Fruit fly (Drosophila melanogaster) whole organism, prepupa: ENCODE results near the gene TwdlC.

Source experiments
- Blimp-1 ChIP-seq: fragments of 200-800 bp; sonication (Bioruptor generic); optimal IDR thresholded peaks from 3 replicates; lab custom pipeline; 2017; ENCODE audit warnings: missing biosample characterization, missing genetic modification characterization, mild to moderate bottlenecking, moderate library complexity, missing genetic modification reagents
- CG10631 ChIP-seq: fragments of 200-800 bp; sonication (Bioruptor generic); optimal IDR thresholded peaks from 2 replicates; lab custom pipeline; 2016; ENCODE audit warnings: missing biosample characterization, missing genetic modification characterization
- CG10669 ChIP-seq: fragments of 200-800 bp; sonication (Bioruptor generic); optimal IDR thresholded peaks from 3 replicates; lab custom pipeline; 2018; ENCODE audit warnings: missing biosample characterization, mild to moderate bottlenecking, missing genetic modification characterization, moderate library complexity
- CG11902 ChIP-seq: fragments of 200-800 bp; sonication (Bioruptor generic); optimal IDR thresholded peaks from 3 replicates; lab custom pipeline; 2016; ENCODE audit warnings: missing biosample characterization, missing genetic modification characterization
- CG15336 ChIP-seq: fragments of 200-800 bp; sonication (Bioruptor generic); IDR thresholded peaks from 2 replicates; pipeline ENCODE4 v1.3.6; 2022; ENCODE audit warnings: missing biosample characterization, missing genetic modification characterization
- CG16779 ChIP-seq: fragments of 200-800 bp; sonication (Bioruptor generic); optimal IDR thresholded peaks from 3 replicates; lab custom pipeline; 2017; ENCODE audit warnings: missing biosample characterization, mild to moderate bottlenecking, missing genetic modification characterization
- CG3032 ChIP-seq: fragments of 200-800 bp; optimal IDR thresholded peaks from 2 replicates; lab custom pipeline; 2019; ENCODE audit warnings: missing biosample characterization, mild to moderate bottlenecking, missing genetic modification characterization, moderate library complexity
- CG31627 ChIP-seq: fragments of 200-800 bp; sonication (Bioruptor generic); optimal IDR thresholded peaks from 3 replicates; lab custom pipeline; 2016; ENCODE audit warnings: missing biosample characterization, missing genetic modification characterization
- CG6163 ChIP-seq: fragments of 200-800 bp; sonication (Bioruptor generic); IDR thresholded peaks from 3 replicates; pipeline ENCODE4 v1.3.6; 2022; ENCODE audit warnings: missing biosample characterization, missing genetic modification characterization
- CG6276 ChIP-seq: fragments of 200-800 bp; sonication (Bioruptor generic); optimal IDR thresholded peaks from 2 replicates; lab custom pipeline; 2017; ENCODE audit warnings: missing biosample characterization, mild to moderate bottlenecking, missing genetic modification characterization
- CG6854 ChIP-seq: fragments of 200-800 bp; sonication (Bioruptor generic); optimal IDR thresholded peaks from 2 replicates; lab custom pipeline; 2017; ENCODE audit warnings: missing biosample characterization, mild to moderate bottlenecking, missing genetic modification characterization
- CG7368 ChIP-seq: fragments of 200-800 bp; sonication (Bioruptor generic); optimal IDR thresholded peaks from 3 replicates; lab custom pipeline; 2016; ENCODE audit warnings: missing biosample characterization, missing genetic modification characterization
- CG8119 ChIP-seq: fragments of 200-800 bp; sonication (Bioruptor generic); IDR thresholded peaks from 3 replicates; pipeline ENCODE4 v1.3.6; 2022; ENCODE audit warnings: missing biosample characterization, missing genetic modification characterization
- CG8632 ChIP-seq: fragments of 200-800 bp; sonication (Bioruptor generic); optimal IDR thresholded peaks from 3 replicates; lab custom pipeline; 2016; ENCODE audit warnings: missing biosample characterization, missing genetic modification characterization
- CG9139 ChIP-seq: fragments of 200-800 bp; sonication (Bioruptor generic); optimal IDR thresholded peaks from 3 replicates; lab custom pipeline; 2017; ENCODE audit warnings: missing biosample characterization, mild to moderate bottlenecking, missing genetic modification characterization
- Eip78C ChIP-seq: fragments of 200-800 bp; sonication (Bioruptor generic); peaks from one replicate; lab custom pipeline; 2016; ENCODE audit warnings: missing biosample characterization, missing genetic modification characterization
- Eip93F ChIP-seq: fragments of 200-800 bp; sonication (Bioruptor generic); optimal IDR thresholded peaks from 2 replicates; lab custom pipeline; 2016; ENCODE audit warnings: missing biosample characterization, mild to moderate bottlenecking, missing genetic modification characterization
- Ets21C ChIP-seq: fragments of 200-800 bp; sonication (Bioruptor generic); optimal IDR thresholded peaks from 3 replicates; lab custom pipeline; 2016; ENCODE audit warnings: missing biosample characterization, missing genetic modification characterization
- Hr38 ChIP-seq: sonication (Bioruptor generic); optimal IDR thresholded peaks from 2 replicates; lab custom pipeline; 2016; ENCODE audit warnings: missing biosample characterization, missing genetic modification characterization
- Hr39 ChIP-seq: fragments of 200-800 bp; sonication (Bioruptor generic); optimal IDR thresholded peaks from 2 replicates; lab custom pipeline; 2016; ENCODE audit warnings: missing biosample characterization, missing genetic modification characterization
- Hr4 ChIP-seq: fragments of 200-800 bp; sonication (Bioruptor generic); optimal IDR thresholded peaks from 3 replicates; lab custom pipeline; 2016; ENCODE audit warnings: missing biosample characterization, missing genetic modification characterization
- Lpt ChIP-seq: fragments of 200-800 bp; sonication (Bioruptor generic); optimal IDR thresholded peaks from 3 replicates; lab custom pipeline; 2016; ENCODE audit warnings: missing biosample characterization, missing genetic modification characterization
- Met ChIP-seq: fragments of 200-800 bp; sonication (Bioruptor generic); optimal IDR thresholded peaks from 3 replicates; lab custom pipeline; 2016; ENCODE audit warnings: missing biosample characterization, missing genetic modification characterization
- Sox102F ChIP-seq: fragments of 200-800 bp; sonication (Bioruptor generic); optimal IDR thresholded peaks from 2 replicates; lab custom pipeline; 2016; ENCODE audit warnings: missing biosample characterization, mild to moderate bottlenecking, missing genetic modification characterization
- Sox14 ChIP-seq: fragments of 200-800 bp; sonication (Bioruptor generic); optimal IDR thresholded peaks from 3 replicates; lab custom pipeline; 2016; ENCODE audit warnings: missing biosample characterization, missing genetic modification characterization
- achi ChIP-seq: fragments of 200-800 bp; sonication (Bioruptor generic); optimal IDR thresholded peaks from 3 replicates; lab custom pipeline; 2016; ENCODE audit warnings: missing biosample characterization, missing genetic modification characterization
- acj6 ChIP-seq: fragments of 200-800 bp; sonication (Bioruptor generic); optimal IDR thresholded peaks from 3 replicates; lab custom pipeline; 2016; ENCODE audit warnings: missing biosample characterization, missing genetic modification characterization
- cyc ChIP-seq: fragments of 200-800 bp; sonication (Bioruptor generic); optimal IDR thresholded peaks from 3 replicates; lab custom pipeline; 2016; ENCODE audit warnings: missing biosample characterization, missing genetic modification characterization
- dac ChIP-seq: fragments of 200-800 bp; sonication (Bioruptor generic); optimal IDR thresholded peaks from 2 replicates; lab custom pipeline; 2017; ENCODE audit warnings: missing biosample characterization, mild to moderate bottlenecking, missing genetic modification characterization
- dsx ChIP-seq: fragments of 200-800 bp; optimal IDR thresholded peaks from 3 replicates; lab custom pipeline; 2019; ENCODE audit warnings: missing biosample characterization, mild to moderate bottlenecking, missing genetic modification characterization, moderate library complexity; ENCODE audit not compliant: poor library complexity, severe bottlenecking
- eg ChIP-seq: fragments of 200-800 bp; sonication (Bioruptor generic); IDR thresholded peaks from 3 replicates; pipeline ENCODE4 v1.3.6; 2022; ENCODE audit warnings: missing biosample characterization, missing genetic modification characterization
- esn ChIP-seq: fragments of 200-800 bp; sonication (Bioruptor generic); optimal IDR thresholded peaks from 2 replicates; lab custom pipeline; 2016; ENCODE audit warnings: missing biosample characterization, mild to moderate bottlenecking, missing genetic modification characterization, moderate library complexity
- fkh ChIP-seq: fragments of 200-800 bp; sonication (Bioruptor generic); optimal IDR thresholded peaks from 3 replicates; lab custom pipeline; 2017; ENCODE audit warnings: missing biosample characterization, mild to moderate bottlenecking, missing genetic modification characterization, moderate library complexity
- lz ChIP-seq: fragments of 200-800 bp; sonication (Bioruptor generic); optimal IDR thresholded peaks from 3 replicates; lab custom pipeline; 2016; ENCODE audit warnings: missing biosample characterization, missing genetic modification characterization
- net ChIP-seq: fragments of 200-800 bp; sonication (Bioruptor generic); optimal IDR thresholded peaks from 3 replicates; lab custom pipeline; 2016; ENCODE audit warnings: missing biosample characterization, missing genetic modification characterization
- salr ChIP-seq, 2 experiments: fragments of 200-800 bp; sonication (Bioruptor generic); optimal IDR thresholded peaks; 3 replicates each; lab custom pipeline; 2016 to 2018; ENCODE audit warnings: missing biosample characterization in 2 of 2, missing genetic modification characterization in 2 of 2, mild to moderate bottlenecking in 1 of 2
- spab ChIP-seq: fragments of 200-800 bp; sonication (Bioruptor generic); optimal IDR thresholded peaks from 2 replicates; lab custom pipeline; 2017; ENCODE audit warnings: missing biosample characterization, mild to moderate bottlenecking, missing genetic modification characterization, missing genetic modification reagents
- ss ChIP-seq, 2 experiments: fragments of 200-800 bp; sonication (Bioruptor generic); optimal IDR thresholded peaks; 2 replicates in 1 of 2; 3 replicates in 1 of 2; lab custom pipeline; 2017 to 2018; ENCODE audit warnings: mild to moderate bottlenecking in 2 of 2, missing biosample characterization in 2 of 2, missing genetic modification characterization in 2 of 2, moderate library complexity in 1 of 2
- svp ChIP-seq: fragments of 200-800 bp; sonication (Bioruptor generic); peaks from one replicate; lab custom pipeline; 2016; ENCODE audit warnings: missing biosample characterization, missing genetic modification characterization
- topi ChIP-seq: fragments of 200-800 bp; sonication (Bioruptor generic); optimal IDR thresholded peaks from 3 replicates; lab custom pipeline; 2016; ENCODE audit warnings: missing biosample characterization, missing genetic modification characterization

The TwdlC gene

DNA sequence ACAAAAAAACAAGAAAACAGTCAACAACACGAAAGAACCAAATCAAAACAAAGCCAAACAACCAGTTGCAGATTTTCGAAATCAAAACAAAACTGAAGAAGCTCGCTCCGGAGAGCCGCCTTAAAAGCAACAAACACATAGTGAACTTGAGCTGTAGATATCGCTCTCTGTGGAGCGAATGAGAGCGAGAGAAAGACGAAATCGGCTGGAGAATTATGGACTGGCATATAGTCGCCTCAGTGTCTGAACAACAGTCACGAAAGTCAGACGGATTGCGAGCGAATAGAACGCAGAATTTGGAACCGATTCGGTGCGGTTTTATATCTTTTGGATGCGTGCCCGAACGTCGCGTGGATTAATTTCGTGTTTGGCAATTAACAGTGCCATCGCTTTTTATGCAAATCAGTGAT is 14.3 kb upstream of the TwdlC start:
- no peak for TF ChIP-seq net (GFP tag; lab: Kevin White, UChicago)
- TF ChIP-seq CG6854 (GFP tag; lab: Kevin White, UChicago) = peak; percentile 58
- peak in 1 of 2 experiments; percentile 72 for TF ChIP-seq ss (GFP tag; optimal IDR thresholded peaks at IDR 0.05; lab: Kevin White, UChicago)
- peak; percentile 27; the same call in 1 of the 2 replicates for TF ChIP-seq CG15336 (GFP tag; lab: Robert Waterston, UW)
- TF ChIP-seq Blimp-1 (GFP tag; lab: Kevin White, UChicago) = no peak
- peak; percentile 62; the same call in 2 of the 3 replicates for TF ChIP-seq eg (GFP tag; lab: Robert Waterston, UW)
- peak; percentile 13 for TF ChIP-seq esn (GFP tag; lab: Kevin White, UChicago)

- no peak for TF ChIP-seq CG11902 (GFP tag; lab: Kevin White, UChicago)
- no peak for TF ChIP-seq CG10631 (GFP tag; lab: Kevin White, UChicago)
- TF ChIP-seq topi (GFP tag; lab: Kevin White, UChicago) = no peak
- TF ChIP-seq svp (GFP tag; lab: Kevin White, UChicago) = peak; percentile 44
Measured at dm6 chr3R:26982106-26982505, 12.5 kb upstream of the TwdlC start.

- TF ChIP-seq CG10669 (GFP tag; lab: Kevin White, UChicago) = no peak
- TF ChIP-seq CG8632 (GFP tag; lab: Kevin White, UChicago) = no peak
- peak; percentile 62 for TF ChIP-seq svp (GFP tag; lab: Kevin White, UChicago)
- TF ChIP-seq, all 60 proteins: peak for 1
Measured at dm6 chr3R:26984437-26984836, 10.2 kb upstream of the TwdlC start.

DNA sequence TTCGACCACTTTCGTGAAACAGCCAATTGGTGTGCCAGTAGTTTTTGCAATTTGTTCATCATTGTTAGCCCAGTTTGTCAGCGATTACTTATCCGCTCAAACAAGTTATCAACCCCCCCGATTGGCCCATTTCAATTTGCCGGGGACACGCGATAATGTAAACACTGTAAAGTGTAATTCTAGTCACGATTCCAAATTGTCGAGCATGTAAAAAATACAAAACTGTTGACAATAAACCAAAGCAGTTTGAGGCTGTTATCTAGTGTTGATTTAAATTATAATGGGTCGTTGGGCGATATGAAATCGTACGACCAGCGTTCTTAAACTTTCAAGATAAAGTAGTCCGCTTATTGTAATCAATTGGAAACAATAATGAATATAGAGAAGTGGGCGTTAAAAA is 7.2 kb upstream of the TwdlC start:
- TF ChIP-seq CG10669 (GFP tag; lab: Kevin White, UChicago) (no peak), CG6163 (GFP tag; lab: Robert Waterston, UW) (0 out of 3 replicates have a peak, but pooled peaks have one; percentile 9), Hr38 (GFP tag; lab: Kevin White, UChicago) (no peak), ss (GFP tag; optimal IDR thresholded peaks at IDR 0.05; lab: Kevin White, UChicago) (peak in 1 of 2 experiments; percentile 37), spab (no peak), fkh (GFP tag; lab: Kevin White, UChicago) (peak; percentile 23)

- TF ChIP-seq CG15336 (GFP tag; lab: Robert Waterston, UW) (peak; percentile 94), Sox102F (GFP tag; lab: Kevin White, UChicago) (peak; percentile 88), CG7368 (GFP tag; lab: Kevin White, UChicago) (peak; percentile 85), dsx (GFP tag; lab: Kevin White, UChicago) (peak; percentile 93), Hr39 (GFP tag; lab: Kevin White, UChicago) (peak; percentile 69), CG6276 (no peak), cyc (GFP tag; lab: Kevin White, UChicago) (peak; percentile 92), Lpt (GFP tag; lab: Kevin White, UChicago) (peak; percentile 68), CG6854 (GFP tag; lab: Kevin White, UChicago) (peak; percentile 72), CG16779 (tag; lab: Kevin White, UChicago) (peak; percentile 81), CG11902 (GFP tag; lab: Kevin White, UChicago) (peak; percentile 80), CG3032 (tag; lab: Kevin White, UChicago) (peak; percentile 83), svp (GFP tag; lab: Kevin White, UChicago) (peak; percentile 96), esn (GFP tag; lab: Kevin White, UChicago) (peak; percentile 94), Ets21C (GFP tag; lab: Kevin White, UChicago) (peak; percentile 76), CG31627 (GFP tag; lab: Kevin White, UChicago) (peak; percentile 76), Hr38 (GFP tag; lab: Kevin White, UChicago) (no peak), Sox14 (peak; percentile 81), fkh (GFP tag; lab: Kevin White, UChicago) (no peak), spab (peak; percentile 84), Hr4 (GFP tag; lab: Kevin White, UChicago) (peak; percentile 82), achi (GFP tag; lab: Kevin White, UChicago) (peak; percentile 90), salr (GFP tag; optimal IDR thresholded peaks at IDR 0.05; lab: Kevin White, UChicago) (peak; percentile 59 to 66), Met (GFP tag; lab: Kevin White, UChicago) (peak; percentile 88), CG8119 (GFP tag; lab: Robert Waterston, UW) (peak; percentile 94), topi (GFP tag; lab: Kevin White, UChicago) (peak; percentile 91), Eip93F (GFP tag; lab: Kevin White, UChicago) (peak; percentile 91), acj6 (GFP tag; lab: Kevin White, UChicago) (peak; percentile 85), eg (GFP tag; lab: Robert Waterston, UW) (peak; percentile 97), Eip78C (GFP tag; lab: Kevin White, UChicago) (peak; percentile 98), CG9139 (GFP tag; lab: Kevin White, UChicago) (peak; percentile 77), lz (GFP tag; lab: Kevin White, UChicago) (peak; percentile 92), dac (GFP tag; lab: Kevin White, UChicago) (peak; percentile 67)
Measured at dm6 chr3R:26988412-26988981, 6.1 kb upstream of the TwdlC start, which contains the start of gene CG31075. Gene CG31075, minus strand, starts transcription at chr3R:26988517.
